Worm (Caenorhabditis elegans) whole organism, young adult: ENCODE data around the gene rpl-22.

ENCODE experiments used
- B0019.2 ChIP-seq: fragments of 200-800 bp; sonication (Bioruptor generic); conservative IDR thresholded peaks from 2 replicates; pipeline ENCODE4 v1.3.6; 2022; ENCODE audit warnings: missing genetic modification reagents, missing genetic modification characterization, missing compliant biosample characterization
- F22D6.2 ChIP-seq: sonication (generic microtip); optimal IDR thresholded peaks from 2 replicates; lab custom pipeline; 2016; ENCODE audit warnings: mild to moderate bottlenecking, missing genetic modification characterization, missing compliant biosample characterization
- Y53F4B.3 ChIP-seq: fragments of 200-800 bp; sonication (Bioruptor generic); IDR thresholded peaks from 2 replicates; pipeline ENCODE4 v1.3.6; 2022; ENCODE audit warnings: missing genetic modification reagents, missing genetic modification characterization, missing compliant biosample characterization
- ama-1 ChIP-seq, 3 experiments: fragments of 150-350 bp in 1 of 3; sonication (generic microtip) in 2 of 3; optimal IDR thresholded peaks; 2 replicates each; lab custom pipeline; 2014 to 2018; ENCODE audit warnings: missing biosample characterization in 2 of 3, missing genetic modification characterization in 2 of 3, missing genetic modification reagents in 2 of 3
- attf-3 ChIP-seq: fragments of 200-800 bp; sonication (Bioruptor generic); conservative IDR thresholded peaks from 2 replicates; pipeline ENCODE4 v1.3.6; 2022; ENCODE audit warnings: missing genetic modification reagents, missing genetic modification characterization, missing compliant biosample characterization
- ccch-3 ChIP-seq: fragments of 200-800 bp; sonication (Bioruptor generic); optimal IDR thresholded peaks from 2 replicates; lab custom pipeline; 2018; ENCODE audit warnings: mild to moderate bottlenecking, missing genetic modification characterization, missing compliant biosample characterization
- egl-44 ChIP-seq: fragments of 200-800 bp; sonication (Bioruptor generic); IDR thresholded peaks from 2 replicates; pipeline ENCODE4 v1.3.6; 2022; ENCODE audit warnings: missing genetic modification reagents, missing genetic modification characterization, missing compliant biosample characterization
- lag-1 ChIP-seq: fragments of 200-800 bp; sonication (Bioruptor generic); IDR thresholded peaks from 2 replicates; pipeline ENCODE4 v1.3.6; 2022; ENCODE audit warnings: missing genetic modification reagents, missing genetic modification characterization, missing compliant biosample characterization
- snpc-4 ChIP-seq, 5 experiments: fragments of 150-350 bp in 1 of 5; sonication (generic microtip) in 4 of 5; optimal IDR thresholded peaks; 2 replicates each; lab custom pipeline; 2014 to 2018; ENCODE audit warnings: missing genetic modification characterization in 5 of 5, missing biosample characterization in 3 of 5, antibody characterized with exemption in 2 of 5, mild to moderate bottlenecking in 2 of 5, missing compliant biosample characterization in 2 of 5, missing genotype in 2 of 5, moderate library complexity in 2 of 5, missing genetic modification reagents in 1 of 5
- tlf-1 ChIP-seq: fragments of 200-800 bp; sonication (Bioruptor generic); optimal IDR thresholded peaks from 2 replicates; lab custom pipeline; 2018; ENCODE audit warnings: mild to moderate bottlenecking, missing genetic modification characterization, missing compliant biosample characterization
- unc-62 ChIP-seq: fragments of 150-350 bp; optimal IDR thresholded peaks from 2 replicates; lab custom pipeline; 2014; ENCODE audit warnings: missing biosample characterization, missing genetic modification reagents, missing genetic modification characterization

ce11 chrII:5084225-5084624, 28.8 kb downstream of the rpl-22 start:
- TF ChIP-seq snpc-4 (GFP tag; optimal IDR thresholded peaks at IDR 0.05; lab: Kevin White, UChicago) (no peak), snpc-4 (tag; optimal IDR thresholded peaks at IDR 0.05; lab: Kevin White, UChicago) (no peak), ccch-3 (GFP tag; lab: Kevin White, UChicago) (no peak), unc-62 (GFP tag; lab: Kevin White, UChicago) (no peak), Y53F4B.3 (no peak), ama-1 (optimal IDR thresholded peaks at IDR 0.05; lab: Kevin White, UChicago) (no peak), ama-1 (GFP tag; optimal IDR thresholded peaks at IDR 0.05; lab: Kevin White, UChicago) (no peak), lag-1 (GFP tag; lab: Robert Waterston, UW) (no peak), egl-44 (GFP tag; lab: Robert Waterston, UW) (no peak), B0019.2 (GFP tag; lab: Robert Waterston, UW) (no peak), tlf-1 (GFP tag; lab: Kevin White, UChicago) (no peak), attf-3 (no peak), F22D6.2 (tag; lab: Kevin White, UChicago) (no peak)
